Fruit fly (Drosophila melanogaster) whole organism, embryonic: ENCODE data around the gene schlank.

Source experiments
- CG18011 ChIP-seq: fragments of 200-800 bp; sonication (Bioruptor generic); optimal IDR thresholded peaks from 2 replicates; lab custom pipeline; 2017; ENCODE audit warnings: missing biosample characterization, missing genetic modification characterization, mild to moderate bottlenecking, moderate library complexity, missing genotype
- schlank ChIP-seq: fragments of 200-800 bp; sonication (Bioruptor generic); optimal IDR thresholded peaks from 2 replicates; lab custom pipeline; 2018; ENCODE audit warnings: missing biosample characterization, mild to moderate bottlenecking, missing genetic modification characterization

- TF ChIP-seq schlank (no peak), CG18011 (GFP tag; lab: Kevin White, UChicago) (no peak)
These were observed 35.3 kb downstream of the schlank start for dm6 chrX:6231764-6232163.
